Fruit fly (Drosophila melanogaster) S2 (cell line): ENCODE data around the gene CG5235.

Source experiments
- CG8478 ChIP-seq: fragments of >200 bp; optimal IDR thresholded peaks from 2 replicates; lab custom pipeline; 2018
- CTCF ChIP-seq, 2 experiments: fragments of >200 bp; optimal IDR thresholded peaks; 2 replicates each; lab custom pipeline; 2018

dm6 chr3L:16128481-16128972, 38.3 kb upstream of the CG5235 start, which contains the start of gene Pgm1:
- TF ChIP-seq CTCF (optimal IDR thresholded peaks at IDR 0.05; lab: Kevin White, UChicago), result no peak
- TF ChIP-seq CG8478 (lab: Kevin White, UChicago), result no peak
